Worm (Caenorhabditis elegans) whole organism, L4 larva: ENCODE measurements around the gene egl-36.
A peak's percentile ranks its signal among the peaks of the same experiment; 100 is the strongest.

Experiments
- F10B5.3 ChIP-seq: sonication (generic microtip); optimal IDR thresholded peaks from 2 replicates; lab custom pipeline; 2016; ENCODE audit warnings: mild to moderate bottlenecking, missing genetic modification characterization, missing compliant biosample characterization
- F26F4.8 ChIP-seq: fragments of 200-800 bp; sonication (Bioruptor generic); conservative IDR thresholded peaks from 2 replicates; pipeline ENCODE4 v1.3.6; 2022; ENCODE audit warnings: missing genetic modification characterization, missing compliant biosample characterization
- F49E8.2 ChIP-seq: sonication (generic microtip); optimal IDR thresholded peaks from 2 replicates; lab custom pipeline; 2016; ENCODE audit warnings: missing compliant biosample characterization, mild to moderate bottlenecking, missing genetic modification characterization, borderline replicate concordance
- T20F7.1 ChIP-seq: fragments of 200-800 bp; sonication (Bioruptor generic); optimal IDR thresholded peaks from 2 replicates; lab custom pipeline; 2018; ENCODE audit warnings: mild to moderate bottlenecking, missing genetic modification characterization, missing compliant biosample characterization
- Y105C5A.15 ChIP-seq: fragments of 200-800 bp; sonication (Bioruptor generic); IDR thresholded peaks from 2 replicates; pipeline ENCODE4 v1.3.6; 2022; ENCODE audit warnings: missing genetic modification characterization, missing compliant biosample characterization
- Y5F2A.4 ChIP-seq: fragments of 200-800 bp; sonication (Bioruptor generic); optimal IDR thresholded peaks from 2 replicates; lab custom pipeline; 2018; ENCODE audit warnings: mild to moderate bottlenecking, missing genetic modification characterization, missing compliant biosample characterization
- ZK337.2 ChIP-seq: fragments of 200-800 bp; sonication (Bioruptor generic); IDR thresholded peaks from 2 replicates; pipeline ENCODE4 v1.3.6; 2022; ENCODE audit warnings: missing genetic modification reagents, missing genetic modification characterization, missing compliant biosample characterization
- ZK546.5 ChIP-seq, 2 experiments: sonication (generic microtip); optimal IDR thresholded peaks; 2 replicates each; lab custom pipeline; 2017; ENCODE audit warnings: missing biosample characterization in 2 of 2, missing genetic modification characterization in 2 of 2
- aha-1 ChIP-seq: fragments of 150-350 bp; peaks from one replicate; lab custom pipeline; 2014; ENCODE audit warnings: missing biosample characterization, missing genetic modification characterization
- ama-1 ChIP-seq: fragments of 150-350 bp; optimal IDR thresholded peaks from 2 replicates; lab custom pipeline; 2014; ENCODE audit warnings: inconsistent platforms, mixed read lengths
- arid-1 ChIP-seq: fragments of 200-800 bp; sonication (Bioruptor generic); conservative IDR thresholded peaks from 2 replicates; pipeline ENCODE4 v1.3.6; 2022; ENCODE audit warnings: missing genetic modification reagents, missing genetic modification characterization, missing compliant biosample characterization
- ceh-20 ChIP-seq: fragments of 200-800 bp; sonication (Bioruptor generic); IDR thresholded peaks from 2 replicates; pipeline ENCODE4 v1.3.6; 2022; ENCODE audit warnings: missing genetic modification reagents, missing genetic modification characterization, missing compliant biosample characterization
- ceh-32 ChIP-seq: sonication (generic microtip); optimal IDR thresholded peaks from 2 replicates; lab custom pipeline; 2016; ENCODE audit warnings: mild to moderate bottlenecking, missing genetic modification characterization, missing compliant biosample characterization; ENCODE audit not compliant: poor library complexity
- ceh-82 ChIP-seq: sonication (generic microtip); optimal IDR thresholded peaks from 2 replicates; lab custom pipeline; 2017; ENCODE audit warnings: missing biosample characterization, missing genetic modification characterization
- ces-1 ChIP-seq: fragments of 150-350 bp; sonication (generic microtip); optimal IDR thresholded peaks from 4 replicates; lab custom pipeline; 2014; ENCODE audit warnings: missing biosample characterization, missing genetic modification reagents, missing genetic modification characterization
- cey-2 ChIP-seq: sonication (generic microtip); optimal IDR thresholded peaks from 3 replicates; lab custom pipeline; 2017; ENCODE audit warnings: missing genetic modification characterization, mild to moderate bottlenecking, missing compliant biosample characterization, antibody characterized with exemption, borderline replicate concordance; ENCODE audit not compliant: insufficient read depth
- daf-12 ChIP-seq: fragments of 150-350 bp; optimal IDR thresholded peaks from 2 replicates; lab custom pipeline; 2014; ENCODE audit warnings: missing biosample characterization, missing genetic modification reagents, missing genetic modification characterization
- daf-19 ChIP-seq: fragments of 200-800 bp; sonication (Bioruptor generic); conservative IDR thresholded peaks from 2 replicates; pipeline ENCODE4 v1.3.6; 2022; ENCODE audit warnings: missing genetic modification characterization, missing compliant biosample characterization
- dmd-6 ChIP-seq: fragments of 200-800 bp; sonication (Bioruptor generic); IDR thresholded peaks from 2 replicates; pipeline ENCODE4 v1.3.6; 2022; ENCODE audit warnings: missing genetic modification reagents, missing genetic modification characterization, missing compliant biosample characterization
- dpl-1 ChIP-seq: fragments of 150-350 bp; optimal IDR thresholded peaks from 2 replicates; lab custom pipeline; 2014; ENCODE audit warnings: missing biosample characterization, missing genetic modification reagents, missing genetic modification characterization
- dve-1 ChIP-seq: sonication (generic microtip); optimal IDR thresholded peaks from 2 replicates; lab custom pipeline; 2017; ENCODE audit warnings: antibody characterized with exemption, mild to moderate bottlenecking, missing genetic modification characterization, missing compliant biosample characterization; ENCODE audit not compliant: insufficient read depth
- egl-43 ChIP-seq: fragments of 200-800 bp; sonication (Bioruptor generic); IDR thresholded peaks from 2 replicates; pipeline ENCODE4 v1.3.6; 2022; ENCODE audit warnings: missing genetic modification reagents, missing genetic modification characterization, missing compliant biosample characterization
- hlh-11 ChIP-seq: fragments of 200-800 bp; sonication (Bioruptor generic); optimal IDR thresholded peaks from 2 replicates; lab custom pipeline; 2018; ENCODE audit warnings: mild to moderate bottlenecking, missing genetic modification characterization, missing compliant biosample characterization
- hlh-30 ChIP-seq: sonication (generic microtip); optimal IDR thresholded peaks from 2 replicates; lab custom pipeline; 2017; ENCODE audit warnings: antibody characterized with exemption, mild to moderate bottlenecking, missing genetic modification characterization, missing compliant biosample characterization; ENCODE audit not compliant: insufficient read depth
- hmg-1.1 ChIP-seq: fragments of 200-800 bp; sonication (Bioruptor generic); IDR thresholded peaks from 2 replicates; pipeline ENCODE4 v1.3.6; 2022; ENCODE audit warnings: missing genetic modification reagents, missing genetic modification characterization, missing compliant biosample characterization
- jun-1 ChIP-seq: fragments of 150-350 bp; optimal IDR thresholded peaks from 2 replicates; lab custom pipeline; 2014; ENCODE audit warnings: missing biosample characterization, missing genetic modification reagents, missing genetic modification characterization
- lin-13 ChIP-seq: fragments of 150-350 bp; optimal IDR thresholded peaks from 2 replicates; lab custom pipeline; 2014; ENCODE audit warnings: missing biosample characterization, missing genetic modification reagents, missing genetic modification characterization
- lsy-2 ChIP-seq, 2 experiments: fragments of 150-350 bp in 1 of 2; sonication (generic microtip) in 1 of 2; optimal IDR thresholded peaks; 2 replicates each; lab custom pipeline; 2014 to 2017; ENCODE audit warnings: missing biosample characterization in 2 of 2, missing genetic modification characterization in 2 of 2
- mdl-1 ChIP-seq, 2 experiments: fragments of 150-350 bp in 1 of 2; sonication (generic microtip) in 1 of 2; optimal IDR thresholded peaks; 2 replicates each; lab custom pipeline; 2014 to 2017; ENCODE audit warnings: missing biosample characterization in 2 of 2, missing genetic modification characterization in 2 of 2
- mes-2 ChIP-seq: sonication (generic microtip); optimal IDR thresholded peaks from 2 replicates; lab custom pipeline; 2016; ENCODE audit warnings: missing genotype, mild to moderate bottlenecking, missing genetic modification characterization, missing compliant biosample characterization; ENCODE audit not compliant: poor library complexity, severe bottlenecking
- nhr-10 ChIP-seq: fragments of 150-350 bp; optimal IDR thresholded peaks from 2 replicates; lab custom pipeline; 2014; ENCODE audit warnings: missing biosample characterization, missing genetic modification characterization
- nhr-11 ChIP-seq: fragments of 150-350 bp; optimal IDR thresholded peaks from 2 replicates; lab custom pipeline; 2014; ENCODE audit warnings: missing biosample characterization, missing genetic modification characterization
- nhr-28 ChIP-seq: fragments of 150-350 bp; optimal IDR thresholded peaks from 2 replicates; lab custom pipeline; 2014; ENCODE audit warnings: missing biosample characterization, missing genetic modification characterization
- nhr-48 ChIP-seq: sonication (generic microtip); optimal IDR thresholded peaks from 2 replicates; lab custom pipeline; 2016; ENCODE audit warnings: mild to moderate bottlenecking, missing genetic modification characterization, missing compliant biosample characterization
- nhr-77 ChIP-seq: fragments of 150-350 bp; optimal IDR thresholded peaks from 2 replicates; lab custom pipeline; 2014; ENCODE audit warnings: missing biosample characterization, missing genetic modification characterization
- php-3 ChIP-seq: fragments of 200-800 bp; sonication (Bioruptor generic); IDR thresholded peaks from 2 replicates; pipeline ENCODE4 v1.3.6; 2022; ENCODE audit warnings: missing genetic modification reagents, missing genetic modification characterization, missing compliant biosample characterization
- pqm-1 ChIP-seq: sonication (generic microtip); optimal IDR thresholded peaks from 2 replicates; lab custom pipeline; 2017; ENCODE audit warnings: missing biosample characterization, missing genetic modification characterization
- saeg-2 ChIP-seq: fragments of 200-800 bp; sonication (Bioruptor generic); IDR thresholded peaks from 2 replicates; pipeline ENCODE4 v1.3.6; 2022; ENCODE audit warnings: missing genetic modification reagents, missing genetic modification characterization, missing compliant biosample characterization
- snpc-1.2 ChIP-seq: fragments of 200-800 bp; sonication (Bioruptor generic); IDR thresholded peaks from 2 replicates; pipeline ENCODE4 v1.3.6; 2022; ENCODE audit warnings: missing genetic modification reagents, missing genetic modification characterization, missing compliant biosample characterization
- spr-3 ChIP-seq: fragments of 200-800 bp; sonication (Bioruptor generic); optimal IDR thresholded peaks from 2 replicates; lab custom pipeline; 2018; ENCODE audit warnings: mild to moderate bottlenecking, missing genetic modification characterization, missing compliant biosample characterization
- tag-97 ChIP-seq: fragments of 200-800 bp; sonication (Bioruptor generic); IDR thresholded peaks from 2 replicates; pipeline ENCODE4 v1.3.6; 2022; ENCODE audit warnings: missing genetic modification characterization, missing compliant biosample characterization
- tra-1 ChIP-seq: fragments of 200-800 bp; sonication (Bioruptor generic); IDR thresholded peaks from 2 replicates; pipeline ENCODE4 v1.3.6; 2022; ENCODE audit warnings: missing genetic modification reagents, missing genetic modification characterization, missing compliant biosample characterization
- unc-130 ChIP-seq: sonication (generic microtip); optimal IDR thresholded peaks from 2 replicates; lab custom pipeline; 2016; ENCODE audit warnings: missing genetic modification reagents, missing genetic modification characterization, missing compliant biosample characterization
- zfp-2 ChIP-seq: sonication (generic microtip); optimal IDR thresholded peaks from 2 replicates; lab custom pipeline; 2016; ENCODE audit warnings: mild to moderate bottlenecking, missing genetic modification characterization, missing compliant biosample characterization
- zip-11 ChIP-seq: fragments of 200-800 bp; sonication (Bioruptor generic); IDR thresholded peaks from 2 replicates; pipeline ENCODE4 v1.3.6; 2022; ENCODE audit warnings: missing genetic modification characterization, missing compliant biosample characterization

egl-36 gene

DNA sequence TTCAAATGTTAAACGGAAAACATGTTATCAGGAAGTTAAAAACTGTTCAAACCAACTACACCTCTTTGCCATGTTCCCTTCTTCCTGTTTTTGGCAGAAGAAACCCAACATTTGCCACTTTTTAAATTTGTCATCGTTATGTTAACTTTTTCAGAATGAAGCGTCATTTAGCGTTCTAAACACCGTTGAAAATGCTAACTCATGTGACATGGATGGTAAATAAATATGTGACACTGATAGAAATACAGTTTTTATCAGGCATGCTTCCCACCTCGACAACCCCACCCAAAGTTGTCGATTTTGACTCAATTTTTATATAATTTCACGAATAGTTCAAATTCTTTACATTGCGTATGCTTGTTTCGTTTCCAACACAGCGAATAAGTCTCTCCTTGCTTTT, 46.8 kb upstream of the egl-36 start (continued):
- TF ChIP-seq php-3 (0 out of 2 replicates have a peak, but pooled peaks have one; percentile 7), pqm-1 (tag; lab: Kevin White, UChicago) (peak; percentile 70), T20F7.1 (GFP tag; lab: Kevin White, UChicago) (no peak), nhr-77 (tag; lab: Kevin White, UChicago) (peak; percentile 29), dpl-1 (no peak), ces-1 (GFP tag; lab: Kevin White, UChicago) (no peak), zip-11 (GFP tag; lab: Robert Waterston, UW) (no peak), zfp-2 (tag; lab: Kevin White, UChicago) (no peak), daf-19 (GFP tag; lab: Robert Waterston, UW) (no peak), mdl-1 (tag; optimal IDR thresholded peaks at IDR 0.05; lab: Kevin White, UChicago) (peak in 1 of 2 experiments; percentile 7), ceh-32 (tag; lab: Kevin White, UChicago) (no peak), ceh-82 (tag; lab: Kevin White, UChicago) (no peak), egl-43 (GFP tag; lab: Robert Waterston, UW) (no peak), ZK337.2 (GFP tag; lab: Robert Waterston, UW) (no peak), jun-1 (no peak)
- TF ChIP-seq, all 104 proteins: peak for 12

DNA sequence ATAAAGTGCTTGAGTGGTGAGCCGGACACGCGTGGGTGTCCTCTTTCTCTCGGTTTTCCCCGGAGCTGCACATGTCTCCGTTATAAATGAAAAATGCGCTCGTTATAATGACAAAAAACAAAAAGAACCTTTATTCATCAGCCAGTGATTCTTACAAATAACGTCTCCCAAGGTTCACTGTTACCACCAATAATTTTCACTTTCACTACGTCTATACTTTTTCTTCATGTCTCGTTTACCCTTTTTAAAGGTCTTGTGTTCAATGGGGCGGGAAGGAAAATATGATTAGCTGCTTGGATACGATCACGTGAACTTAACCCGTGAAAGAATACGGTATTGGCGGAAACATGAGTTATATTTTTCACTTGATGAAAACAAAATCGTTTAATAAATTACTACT, 45.8 kb upstream of the egl-36 start:
- TF ChIP-seq nhr-28 (tag; lab: Kevin White, UChicago) = peak; percentile 23
- TF ChIP-seq cey-2 (tag; lab: Kevin White, UChicago) = peak; percentile 1
- no peak for TF ChIP-seq unc-130 (GFP tag; lab: Kevin White, UChicago)
- peak; percentile 70 for TF ChIP-seq ama-1 (lab: Kevin White, UChicago)
- TF ChIP-seq F10B5.3 (tag; lab: Kevin White, UChicago) = no peak
- TF ChIP-seq tra-1 (GFP tag; lab: Robert Waterston, UW) = peak; percentile 49; the same call in 1 of the 2 replicates
- TF ChIP-seq hlh-11 (tag; lab: Kevin White, UChicago) = peak; percentile 68
- TF ChIP-seq nhr-48 = peak; percentile 11
- peak in 1 of 2 experiments; percentile 71 for TF ChIP-seq lsy-2 (tag; optimal IDR thresholded peaks at IDR 0.05; lab: Kevin White, UChicago)
- TF ChIP-seq dve-1 (tag; lab: Kevin White, UChicago) = peak; percentile 31
- TF ChIP-seq dmd-6 (GFP tag; lab: Robert Waterston, UW) = peak; percentile 31; the same call in 1 of the 2 replicates
- TF ChIP-seq hlh-30 (tag; lab: Kevin White, UChicago) = peak; percentile 94
- TF ChIP-seq Y5F2A.4 (GFP tag; lab: Kevin White, UChicago) = no peak
- TF ChIP-seq nhr-77 (tag; lab: Kevin White, UChicago) = peak; percentile 64
- TF ChIP-seq mdl-1 (tag; optimal IDR thresholded peaks at IDR 0.05; lab: Kevin White, UChicago) = peak in 1 of 2 experiments; percentile 56
- no peak for TF ChIP-seq nhr-11 (tag; lab: Kevin White, UChicago)
- TF ChIP-seq arid-1 = no peak

DNA sequence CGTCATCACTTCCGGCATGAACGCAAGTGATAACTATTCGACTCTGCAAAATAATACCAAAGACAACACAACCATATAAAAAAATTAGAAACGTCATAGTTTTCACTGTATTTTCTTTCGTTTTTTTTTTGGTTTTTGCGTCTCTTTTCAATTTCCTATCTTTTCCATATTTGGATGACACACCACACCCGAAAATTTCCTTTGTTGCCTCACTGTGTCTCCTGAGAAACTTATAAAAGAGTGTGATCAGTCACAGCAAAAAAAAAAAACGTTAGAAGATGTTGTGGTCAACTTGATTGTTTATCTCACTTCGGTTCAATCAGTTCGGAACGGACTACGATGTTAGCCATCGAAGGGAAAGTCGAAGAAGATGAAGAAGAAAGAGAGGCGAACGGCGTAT, 44.4 kb upstream of the egl-36 start:
- TF ChIP-seq ZK546.5 (tag; optimal IDR thresholded peaks at IDR 0.05; lab: Kevin White, UChicago) (no peak), dmd-6 (GFP tag; lab: Robert Waterston, UW) (peak; percentile 47; the same call in 1 of the 2 replicates), cey-2 (tag; lab: Kevin White, UChicago) (peak; percentile 3), snpc-1.2 (GFP tag; lab: Robert Waterston, UW) (no peak), dve-1 (tag; lab: Kevin White, UChicago) (peak; percentile 59), nhr-10 (tag; lab: Kevin White, UChicago) (no peak), zfp-2 (tag; lab: Kevin White, UChicago) (no peak), lin-13 (GFP tag; lab: Kevin White, UChicago) (no peak), hlh-30 (tag; lab: Kevin White, UChicago) (peak; percentile 56), mes-2 (tag; lab: Kevin White, UChicago) (no peak), ama-1 (lab: Kevin White, UChicago) (no peak), F49E8.2 (tag; lab: Kevin White, UChicago) (no peak), saeg-2 (GFP tag; lab: Robert Waterston, UW) (no peak), nhr-48 (peak; percentile 6), mdl-1 (tag; optimal IDR thresholded peaks at IDR 0.05; lab: Kevin White, UChicago) (no peak), spr-3 (GFP tag; lab: Kevin White, UChicago) (no peak), tag-97 (GFP tag; lab: Robert Waterston, UW) (no peak), Y105C5A.15 (GFP tag; lab: Robert Waterston, UW) (no peak), php-3 (no peak), daf-12 (tag; lab: Kevin White, UChicago) (no peak), daf-19 (GFP tag; lab: Robert Waterston, UW) (no peak), hmg-1.1 (GFP tag; lab: Robert Waterston, UW) (no peak), F26F4.8 (GFP tag; lab: Robert Waterston, UW) (no peak), ceh-20 (GFP tag; lab: Robert Waterston, UW) (no peak), ZK337.2 (GFP tag; lab: Robert Waterston, UW) (no peak), aha-1 (tag; lab: Kevin White, UChicago) (peak; percentile 34)
